Fruit fly (Drosophila melanogaster) whole organism, embryonic: ENCODE data around the gene Tpr2.

Experiments used
- ATbp ChIP-seq: fragments of 200-800 bp; sonication (Bioruptor generic); optimal IDR thresholded peaks from 2 replicates; lab custom pipeline; 2017; ENCODE audit warnings: missing biosample characterization, mild to moderate bottlenecking, missing genetic modification characterization, missing genetic modification reagents
- CG10431 ChIP-seq: fragments of 200-800 bp; sonication (Bioruptor generic); optimal IDR thresholded peaks from 3 replicates; lab custom pipeline; 2018; ENCODE audit warnings: missing biosample characterization, mild to moderate bottlenecking, missing genetic modification characterization
- CG10565 ChIP-seq: fragments of 200-800 bp; sonication (Bioruptor generic); optimal IDR thresholded peaks from 3 replicates; lab custom pipeline; 2016; ENCODE audit warnings: missing biosample characterization, mild to moderate bottlenecking, missing genetic modification characterization
- CG13123 ChIP-seq: fragments of 200-800 bp; sonication (Bioruptor generic); optimal IDR thresholded peaks from 2 replicates; lab custom pipeline; 2016; ENCODE audit warnings: missing biosample characterization, missing genetic modification characterization
- CG13287 ChIP-seq: fragments of 200-800 bp; sonication (Bioruptor generic); IDR thresholded peaks from 2 replicates; pipeline ENCODE4 v1.3.6; 2022; ENCODE audit warnings: missing biosample characterization, missing genetic modification characterization; ENCODE audit not compliant: partially characterized antibody
- CG14965 ChIP-seq: fragments of 200-800 bp; sonication (Bioruptor generic); optimal IDR thresholded peaks from 2 replicates; lab custom pipeline; 2016; ENCODE audit warnings: missing biosample characterization, missing genetic modification characterization, borderline replicate concordance
- CG16815 ChIP-seq: fragments of 200-800 bp; sonication (Bioruptor generic); optimal IDR thresholded peaks from 3 replicates; lab custom pipeline; 2017; ENCODE audit warnings: missing biosample characterization, mild to moderate bottlenecking, missing genetic modification characterization
- CG17186 ChIP-seq: fragments of 200-800 bp; sonication (Bioruptor generic); optimal IDR thresholded peaks from 3 replicates; lab custom pipeline; 2017; ENCODE audit warnings: missing biosample characterization, missing genetic modification reagents, missing genetic modification characterization
- CG2116 ChIP-seq: fragments of 200-800 bp; sonication (Bioruptor generic); optimal IDR thresholded peaks from 3 replicates; lab custom pipeline; 2018; ENCODE audit warnings: missing biosample characterization, mild to moderate bottlenecking, missing genetic modification characterization
- CG33557 ChIP-seq: fragments of 200-800 bp; sonication (Bioruptor generic); optimal IDR thresholded peaks from 2 replicates; lab custom pipeline; 2019; ENCODE audit warnings: missing biosample characterization, mild to moderate bottlenecking, missing genetic modification characterization, moderate library complexity
- CG4820 ChIP-seq: fragments of 200-800 bp; sonication (Bioruptor generic); optimal IDR thresholded peaks from 3 replicates; lab custom pipeline; 2016; ENCODE audit warnings: missing biosample characterization, missing genetic modification characterization
- CG6272 ChIP-seq: fragments of 200-800 bp; sonication (Bioruptor generic); IDR thresholded peaks from 2 replicates; pipeline ENCODE4 v1.3.6; 2022; ENCODE audit warnings: missing biosample characterization, missing genetic modification characterization
- CG8290 ChIP-seq, 3 experiments: fragments of 200-800 bp; sonication (Bioruptor generic); optimal IDR thresholded peaks; 2 replicates each; lab custom pipeline; 2016 to 2019; ENCODE audit warnings: missing biosample characterization in 3 of 3, missing genetic modification characterization in 3 of 3, mild to moderate bottlenecking in 2 of 3, moderate library complexity in 1 of 3
- CG8765 ChIP-seq: fragments of 200-800 bp; sonication (Bioruptor generic); IDR thresholded peaks from 2 replicates; pipeline ENCODE4 v1.3.6; 2022; ENCODE audit warnings: missing biosample characterization, missing genetic modification characterization
- CG9609 ChIP-seq: fragments of 200-800 bp; sonication (Bioruptor generic); optimal IDR thresholded peaks from 3 replicates; lab custom pipeline; 2016; ENCODE audit warnings: missing biosample characterization, missing genetic modification characterization
- Chrac-16 ChIP-seq: fragments of 200-800 bp; sonication (Bioruptor generic); optimal IDR thresholded peaks from 3 replicates; lab custom pipeline; 2016; ENCODE audit warnings: missing biosample characterization, missing genetic modification characterization
- Doc3 ChIP-seq: fragments of 200-800 bp; sonication (Bioruptor generic); IDR thresholded peaks from 3 replicates; pipeline ENCODE4 v1.3.6; 2022; ENCODE audit warnings: missing biosample characterization, missing genetic modification characterization; ENCODE audit not compliant: partially characterized antibody
- HmgZ ChIP-seq: fragments of 200-800 bp; sonication (Bioruptor generic); optimal IDR thresholded peaks from 2 replicates; lab custom pipeline; 2018; ENCODE audit warnings: missing biosample characterization, mild to moderate bottlenecking, missing genetic modification characterization
- MESR4 ChIP-seq: fragments of 200-800 bp; sonication (Bioruptor generic); optimal IDR thresholded peaks from 2 replicates; lab custom pipeline; 2018; ENCODE audit warnings: missing biosample characterization, mild to moderate bottlenecking, missing genetic modification characterization, moderate library complexity
- Max ChIP-seq: fragments of 200-800 bp; sonication (Bioruptor generic); optimal IDR thresholded peaks from 2 replicates; lab custom pipeline; 2016; ENCODE audit warnings: missing biosample characterization, mild to moderate bottlenecking, missing genetic modification characterization
- Med ChIP-seq: fragments of 200-800 bp; sonication (Bioruptor generic); peaks from one replicate; lab custom pipeline; 2016; ENCODE audit warnings: missing biosample characterization, missing genetic modification characterization, mild to moderate bottlenecking, inconsistent platforms, moderate library complexity
- NK7.1 ChIP-seq: fragments of 200-800 bp; sonication (Bioruptor generic); optimal IDR thresholded peaks from 3 replicates; lab custom pipeline; 2016; ENCODE audit warnings: missing biosample characterization, missing genetic modification characterization
- Nf-YB ChIP-seq: fragments of 200-800 bp; sonication (Bioruptor generic); optimal IDR thresholded peaks from 3 replicates; lab custom pipeline; 2019; ENCODE audit warnings: missing biosample characterization, mild to moderate bottlenecking, missing genetic modification characterization, moderate library complexity
- Oaz ChIP-seq: fragments of 200-800 bp; sonication (Bioruptor generic); IDR thresholded peaks from 2 replicates; pipeline ENCODE4 v1.3.6; 2022; ENCODE audit warnings: missing biosample characterization, missing genetic modification characterization
- Spps ChIP-seq: fragments of 200-800 bp; sonication (Bioruptor generic); optimal IDR thresholded peaks from 2 replicates; lab custom pipeline; 2018; ENCODE audit warnings: missing biosample characterization, mild to moderate bottlenecking, missing genetic modification characterization
- Stat92E ChIP-seq, 3 experiments: fragments of >200 bp in 2 of 3; fragments of 200-800 bp in 1 of 3; sonication (Bioruptor generic) in 1 of 3; optimal IDR thresholded peaks; 2 replicates each; lab custom pipeline; 2017 to 2019; ENCODE audit warnings: missing biosample characterization in 3 of 3, missing genetic modification characterization in 3 of 3, mild to moderate bottlenecking in 1 of 3, moderate library complexity in 1 of 3
- ac ChIP-seq: fragments of 200-800 bp; sonication (Bioruptor generic); optimal IDR thresholded peaks from 3 replicates; lab custom pipeline; 2017; ENCODE audit warnings: missing biosample characterization, mild to moderate bottlenecking, missing genetic modification characterization
- al ChIP-seq: fragments of 200-800 bp; sonication (Bioruptor generic); IDR thresholded peaks from 2 replicates; pipeline ENCODE4 v1.3.6; 2022; ENCODE audit warnings: missing biosample characterization, missing genetic modification characterization
- ash1 ChIP-seq: fragments of 200-800 bp; sonication (Bioruptor generic); optimal IDR thresholded peaks from 2 replicates; lab custom pipeline; 2018; ENCODE audit warnings: missing biosample characterization, mild to moderate bottlenecking, missing genetic modification characterization
- bcd ChIP-seq: fragments of 200-800 bp; sonication (Bioruptor generic); optimal IDR thresholded peaks from 2 replicates; lab custom pipeline; 2017; ENCODE audit warnings: missing biosample characterization, mild to moderate bottlenecking, missing genetic modification characterization
- chm ChIP-seq: fragments of 200-800 bp; sonication (Bioruptor generic); IDR thresholded peaks from 2 replicates; pipeline ENCODE4 v1.3.6; 2022; ENCODE audit warnings: missing biosample characterization, missing genetic modification characterization
- crc ChIP-seq: fragments of 200-800 bp; sonication (Bioruptor generic); optimal IDR thresholded peaks from 2 replicates; lab custom pipeline; 2016; ENCODE audit warnings: missing biosample characterization, missing genetic modification characterization
- fd64A ChIP-seq: fragments of 200-800 bp; sonication (Bioruptor generic); optimal IDR thresholded peaks from 3 replicates; lab custom pipeline; 2018; ENCODE audit warnings: missing biosample characterization, mild to moderate bottlenecking, missing genetic modification characterization
- fu2 ChIP-seq: fragments of 200-800 bp; sonication (Bioruptor generic); optimal IDR thresholded peaks from 2 replicates; lab custom pipeline; 2016; ENCODE audit warnings: missing biosample characterization, missing genetic modification characterization
- gem ChIP-seq: fragments of 200-800 bp; sonication (Bioruptor generic); optimal IDR thresholded peaks from 2 replicates; lab custom pipeline; 2019; ENCODE audit warnings: missing biosample characterization, mild to moderate bottlenecking, missing genetic modification characterization, moderate library complexity
- gfzf ChIP-seq: fragments of 200-800 bp; sonication (Bioruptor generic); optimal IDR thresholded peaks from 2 replicates; lab custom pipeline; 2016; ENCODE audit warnings: missing biosample characterization, mild to moderate bottlenecking, missing genetic modification characterization, moderate library complexity
- gro ChIP-seq: fragments of 200-800 bp; sonication (Bioruptor generic); optimal IDR thresholded peaks from 2 replicates; lab custom pipeline; 2016; ENCODE audit warnings: missing biosample characterization, missing genetic modification characterization
- jing ChIP-seq: fragments of 200-800 bp; sonication (Bioruptor generic); optimal IDR thresholded peaks from 2 replicates; lab custom pipeline; 2018; ENCODE audit warnings: missing biosample characterization, mild to moderate bottlenecking, missing genetic modification characterization
- lilli ChIP-seq: fragments of 200-800 bp; sonication (Bioruptor generic); optimal IDR thresholded peaks from 3 replicates; lab custom pipeline; 2016; ENCODE audit warnings: missing biosample characterization, missing genetic modification characterization
- luna ChIP-seq: fragments of 200-800 bp; sonication (Bioruptor generic); optimal IDR thresholded peaks from 2 replicates; lab custom pipeline; 2016; ENCODE audit warnings: missing biosample characterization, missing genetic modification characterization
- mam ChIP-seq: fragments of 200-800 bp; sonication (Bioruptor generic); optimal IDR thresholded peaks from 3 replicates; lab custom pipeline; 2016; ENCODE audit warnings: missing biosample characterization, missing genetic modification characterization
- nerfin-1 ChIP-seq: fragments of 200-800 bp; sonication (Bioruptor generic); optimal IDR thresholded peaks from 3 replicates; lab custom pipeline; 2019; ENCODE audit warnings: missing biosample characterization, mild to moderate bottlenecking, missing genetic modification characterization, moderate library complexity
- pum ChIP-seq: fragments of 200-800 bp; sonication (Bioruptor generic); optimal IDR thresholded peaks from 2 replicates; lab custom pipeline; 2016; ENCODE audit warnings: missing biosample characterization, missing genetic modification characterization
- sens ChIP-seq: fragments of 200-800 bp; sonication (Bioruptor generic); peaks from one replicate; lab custom pipeline; 2016; ENCODE audit warnings: missing biosample characterization, missing genetic modification characterization
- sr ChIP-seq: fragments of 200-800 bp; sonication (Bioruptor generic); IDR thresholded peaks from 3 replicates; pipeline ENCODE4 v1.3.6; 2022; ENCODE audit warnings: missing biosample characterization, missing genetic modification characterization
- ssp ChIP-seq: fragments of 200-800 bp; sonication (Bioruptor generic); IDR thresholded peaks from 2 replicates; pipeline ENCODE4 v1.3.6; 2022; ENCODE audit warnings: missing biosample characterization, missing genetic modification characterization
- stc ChIP-seq: fragments of 200-800 bp; sonication (Bioruptor generic); IDR thresholded peaks from 2 replicates; pipeline ENCODE4 v1.3.6; 2022; ENCODE audit warnings: missing biosample characterization, missing genetic modification characterization
- trem ChIP-seq: fragments of 200-800 bp; optimal IDR thresholded peaks from 3 replicates; lab custom pipeline; 2019; ENCODE audit warnings: missing biosample characterization, mild to moderate bottlenecking, missing genetic modification characterization, moderate library complexity
- ttk ChIP-seq: fragments of 200-800 bp; sonication (Bioruptor generic); IDR thresholded peaks from 2 replicates; pipeline ENCODE4 v2.1.2; 2022; ENCODE audit warnings: missing biosample characterization, missing genetic modification characterization
- zf30C ChIP-seq: fragments of 200-800 bp; sonication (Bioruptor generic); optimal IDR thresholded peaks from 3 replicates; lab custom pipeline; 2018; ENCODE audit warnings: missing biosample characterization, mild to moderate bottlenecking, missing genetic modification characterization
- zfh1 ChIP-seq: fragments of 200-800 bp; sonication (Bioruptor generic); IDR thresholded peaks from 3 replicates; pipeline ENCODE4 v1.3.6; 2022; ENCODE audit warnings: missing biosample characterization, missing genetic modification characterization

The Tpr2 gene

dm6 chr2L:16545772-16546171 lies 54.4 kb downstream of the Tpr2 start (continued):
- TF ChIP-seq Oaz (GFP tag; lab: Robert Waterston, UW) (0 out of 2 replicates have a peak, but pooled peaks have one; percentile 33), luna (GFP tag; lab: Kevin White, UChicago) (no peak), jing (GFP tag; lab: Kevin White, UChicago) (peak; percentile 18), MESR4 (GFP tag; lab: Kevin White, UChicago) (no peak), CG8765 (GFP tag; lab: Robert Waterston, UW) (no peak), Nf-YB (GFP tag; lab: Kevin White, UChicago) (peak; percentile 34), fd64A (GFP tag; lab: Kevin White, UChicago) (no peak), CG10431 (GFP tag; lab: Kevin White, UChicago) (no peak), CG2116 (GFP tag; lab: Kevin White, UChicago) (no peak), stc (GFP tag; lab: Robert Waterston, UW) (peak; percentile 62), lilli (GFP tag; lab: Kevin White, UChicago) (peak; percentile 68), ssp (GFP tag; lab: Robert Waterston, UW) (no peak), ttk (no peak), Max (GFP tag; lab: Kevin White, UChicago) (peak; percentile 45), zf30C (GFP tag; lab: Kevin White, UChicago) (no peak), crc (GFP tag; lab: Kevin White, UChicago) (peak; percentile 22), Chrac-16 (GFP tag; lab: Kevin White, UChicago) (peak; percentile 20), mam (peak; percentile 59), ac (GFP tag; lab: Kevin White, UChicago) (no peak), CG9609 (GFP tag; lab: Kevin White, UChicago) (peak; percentile 7), ATbp (GFP tag; lab: Kevin White, UChicago) (peak; percentile 73), Doc3 (no peak), Med (peak; percentile 94), CG6272 (0 out of 2 replicates have a peak, but pooled peaks have one; percentile 39), CG13287 (no peak), nerfin-1 (tag; lab: Kevin White, UChicago) (peak; percentile 58), CG14965 (GFP tag; lab: Kevin White, UChicago) (no peak), CG8290 (GFP tag; optimal IDR thresholded peaks at IDR 0.05; lab: Kevin White, UChicago) (no peak), CG8290 (tag; optimal IDR thresholded peaks at IDR 0.05; lab: Kevin White, UChicago) (peak in 1 of 2 experiments; percentile 77), chm (GFP tag; lab: Robert Waterston, UW) (no peak), CG13123 (GFP tag; lab: Kevin White, UChicago) (no peak), trem (tag; lab: Kevin White, UChicago) (no peak), sens (peak; percentile 89), gfzf (GFP tag; lab: Kevin White, UChicago) (no peak), fu2 (peak; percentile 9), pum (peak; percentile 22), zfh1 (no peak), al (no peak), Spps (tag; lab: Kevin White, UChicago) (no peak), HmgZ (tag; lab: Kevin White, UChicago) (peak; percentile 52), sr (GFP tag; lab: Robert Waterston, UW) (no peak), Stat92E (GFP tag; optimal IDR thresholded peaks at IDR 0.05; lab: Kevin White, UChicago) (no peak), CG16815 (GFP tag; lab: Kevin White, UChicago) (no peak), CG33557 (GFP tag; lab: Kevin White, UChicago) (no peak), gro (GFP tag; lab: Kevin White, UChicago) (peak; percentile 65), CG10565 (no peak), CG17186 (GFP tag; lab: Kevin White, UChicago) (no peak), gem (tag; lab: Kevin White, UChicago) (peak; percentile 80), bcd (GFP tag; lab: Kevin White, UChicago) (peak; percentile 59), CG4820 (GFP tag; lab: Kevin White, UChicago) (peak; percentile 91), NK7.1 (GFP tag; lab: Kevin White, UChicago) (peak; percentile 37), ash1 (GFP tag; lab: Kevin White, UChicago) (no peak)
